Worm (Caenorhabditis elegans): ENCODE results near the gene C05D12.1.

DNA sequence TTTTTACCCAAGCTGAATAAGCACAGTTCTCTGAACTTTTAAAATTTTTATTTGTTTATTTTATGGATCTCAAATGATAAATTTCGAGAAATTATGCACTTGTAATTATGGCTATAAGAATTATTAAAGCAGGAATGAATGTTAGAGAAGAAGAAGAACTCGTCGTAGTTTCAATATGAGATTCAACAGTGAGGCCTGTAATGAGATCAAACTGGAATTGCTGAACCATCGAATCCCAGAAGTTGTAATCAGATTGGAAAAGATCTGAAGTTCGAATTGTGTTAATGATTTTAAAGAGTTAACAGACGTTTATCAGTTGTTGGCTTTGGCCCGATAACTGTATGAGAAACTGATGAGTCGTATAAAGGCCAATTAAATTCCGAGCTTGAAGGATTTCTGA, 40.1 kb upstream of the C05D12.1 start:
- no peak for TF ChIP-seq lin-35 (GFP tag; optimal IDR thresholded peaks at IDR 0.05)
- no peak for TF ChIP-seq mxl-1 (tag; optimal IDR thresholded peaks at IDR 0.05)
- no peak for TF ChIP-seq ceh-58 (GFP tag; IDR thresholded peaks at IDR 0.05)
- peak; percentile 69; the same call in 1 of the 2 replicates for TF ChIP-seq madf-3 (GFP tag; IDR thresholded peaks at IDR 0.05)
- TF ChIP-seq ztf-28 (GFP tag; IDR thresholded peaks at IDR 0.05): no peak
- peak; percentile 67 for TF ChIP-seq madf-6 (GFP tag; IDR thresholded peaks at IDR 0.05)
- no peak for TF ChIP-seq ets-4 (GFP tag; optimal IDR thresholded peaks at IDR 0.05)
